Worm (Caenorhabditis elegans): ENCODE results near the gene dop-5.

Gene dop-5

ce11 chrV:11379341-11379740, 13.3 kb upstream of the dop-5 start:
- no peak for TF ChIP-seq M03D4.4 (tag; optimal IDR thresholded peaks at IDR 0.05)
- peak; percentile 70 for TF ChIP-seq ces-1 (GFP tag; optimal IDR thresholded peaks at IDR 0.05)

ce11 chrV:11375150-11375792, 9.2 kb upstream of the dop-5 start, which contains the start of gene cnb-1:
Gene cnb-1, plus strand, starts transcription at chrV:11375742.
- peak; percentile 42 for TF ChIP-seq mls-2 (tag; optimal IDR thresholded peaks at IDR 0.05)
- peak; percentile 19 for TF ChIP-seq hlh-1 (tag; optimal IDR thresholded peaks at IDR 0.05)
- peak; percentile 20 for TF ChIP-seq mep-1 (tag; optimal IDR thresholded peaks at IDR 0.05)
- no peak for TF ChIP-seq ham-2 (GFP tag; optimal IDR thresholded peaks at IDR 0.05)
- TF ChIP-seq unc-62 (GFP tag; optimal IDR thresholded peaks at IDR 0.05), result peak; percentile 63
- no peak for TF ChIP-seq zip-8 (tag; optimal IDR thresholded peaks at IDR 0.05)
- peak; percentile 78 for TF ChIP-seq unc-120 (tag; optimal IDR thresholded peaks at IDR 0.05; ENCODE audit: poor library complexity, severe bottlenecking)
- peak; percentile 81 for TF ChIP-seq ces-1 (GFP tag; optimal IDR thresholded peaks at IDR 0.05)

- TF ChIP-seq hlh-1 (tag; optimal IDR thresholded peaks at IDR 0.05), result no peak
- TF ChIP-seq zip-8 (tag; optimal IDR thresholded peaks at IDR 0.05), result peak; percentile 92
Measured at ce11 chrV:11373918-11374317, 7.9 kb upstream of the dop-5 start.

ce11 chrV:11372284-11372878, 6.4 kb upstream of the dop-5 start:
- peak; percentile 73 for TF ChIP-seq ces-1 (GFP tag; optimal IDR thresholded peaks at IDR 0.05)
- TF ChIP-seq lin-13 (tag; optimal IDR thresholded peaks at IDR 0.05), result no peak
- no peak for TF ChIP-seq ceh-39 (tag; optimal IDR thresholded peaks at IDR 0.05)
- no peak for TF ChIP-seq nhr-237 (tag; optimal IDR thresholded peaks at IDR 0.05)

ce11 chrV:11363575-11363974, 2.5 kb downstream of the dop-5 start:
- TF ChIP-seq M03D4.4 (tag; optimal IDR thresholded peaks at IDR 0.05), result no peak

ce11 chrV:11354264-11354663, 11.8 kb downstream of the dop-5 start:
- TF ChIP-seq ham-2 (GFP tag; optimal IDR thresholded peaks at IDR 0.05), result no peak
- peak; percentile 52 for TF ChIP-seq ces-1 (GFP tag; optimal IDR thresholded peaks at IDR 0.05)

ce11 chrV:11352893-11353292, 13.1 kb downstream of the dop-5 start, which contains the start of gene npr-25:
Gene npr-25, minus strand, starts transcription at chrV:11352993.
- TF ChIP-seq ces-1 (GFP tag; optimal IDR thresholded peaks at IDR 0.05) (no peak), sptf-1 (tag; optimal IDR thresholded peaks at IDR 0.05) (no peak), hlh-1 (tag; optimal IDR thresholded peaks at IDR 0.05) (no peak), zip-8 (tag; optimal IDR thresholded peaks at IDR 0.05) (no peak), unc-39 (tag; optimal IDR thresholded peaks at IDR 0.05) (no peak), unc-62 (GFP tag; optimal IDR thresholded peaks at IDR 0.05) (no peak), sem-2 (GFP tag; optimal IDR thresholded peaks at IDR 0.05) (no peak), mab-5 (tag; optimal IDR thresholded peaks at IDR 0.05) (no peak), bed-3 (GFP tag; optimal IDR thresholded peaks at IDR 0.05) (no peak), unc-120 (tag; optimal IDR thresholded peaks at IDR 0.05; ENCODE audit: poor library complexity, severe bottlenecking) (no peak), lin-13 (tag; optimal IDR thresholded peaks at IDR 0.05) (no peak)

ce11 chrV:11351263-11351662, 14.8 kb downstream of the dop-5 start:
- TF ChIP-seq unc-120 (tag; optimal IDR thresholded peaks at IDR 0.05; ENCODE audit: poor library complexity, severe bottlenecking) (no peak), ces-1 (GFP tag; optimal IDR thresholded peaks at IDR 0.05) (peak; percentile 19), nhr-76 (tag; optimal IDR thresholded peaks at IDR 0.05) (no peak), elt-3 (tag; optimal IDR thresholded peaks at IDR 0.05) (no peak), ham-2 (GFP tag; optimal IDR thresholded peaks at IDR 0.05) (no peak), hlh-1 (tag; optimal IDR thresholded peaks at IDR 0.05) (no peak), unc-62 (GFP tag; optimal IDR thresholded peaks at IDR 0.05) (no peak), nhr-237 (tag; optimal IDR thresholded peaks at IDR 0.05) (no peak)

ce11 chrV:11346912-11347311, 19.1 kb downstream of the dop-5 start, which contains the start of gene grl-7:
Gene grl-7, minus strand, starts transcription at chrV:11347012.
- no peak for TF ChIP-seq ztf-11 (tag; optimal IDR thresholded peaks at IDR 0.05)
- no peak for TF ChIP-seq mls-2 (tag; optimal IDR thresholded peaks at IDR 0.05)
- TF ChIP-seq mep-1 (tag; optimal IDR thresholded peaks at IDR 0.05), result no peak
- TF ChIP-seq elt-1 (tag; optimal IDR thresholded peaks at IDR 0.05; ENCODE audit: borderline replicate concordance, insufficient read depth), result no peak
- no peak for TF ChIP-seq snpc-4 (tag; optimal IDR thresholded peaks at IDR 0.05)

Measured in whole organism, mixed stage, embryonic.